Worm (Caenorhabditis elegans) whole organism, late embryonic: ENCODE measurements around the gene F56D6.11.

Experiments
- ceh-48 ChIP-seq: sonication (generic microtip); optimal IDR thresholded peaks from 2 replicates; lab custom pipeline; 2016; ENCODE audit warnings: missing genetic modification characterization, inconsistent platforms, missing compliant biosample characterization
- dve-1 ChIP-seq: sonication (generic microtip); optimal IDR thresholded peaks from 2 replicates; lab custom pipeline; 2017; ENCODE audit warnings: antibody characterized with exemption, mild to moderate bottlenecking, missing genetic modification characterization, missing compliant biosample characterization
- elt-2 ChIP-seq: sonication (generic microtip); optimal IDR thresholded peaks from 2 replicates; lab custom pipeline; 2016; ENCODE audit warnings: missing genetic modification reagents, missing genetic modification characterization, missing compliant biosample characterization
- ets-4 ChIP-seq: sonication (generic microtip); optimal IDR thresholded peaks from 2 replicates; lab custom pipeline; 2016; ENCODE audit warnings: missing genetic modification characterization, missing compliant biosample characterization
- fkh-6 ChIP-seq: sonication (generic microtip); optimal IDR thresholded peaks from 2 replicates; lab custom pipeline; 2016; ENCODE audit warnings: missing genetic modification characterization, missing compliant biosample characterization
- hlh-30 ChIP-seq: sonication (generic microtip); optimal IDR thresholded peaks from 2 replicates; lab custom pipeline; 2017; ENCODE audit warnings: antibody characterized with exemption, missing genetic modification characterization, missing compliant biosample characterization; ENCODE audit not compliant: insufficient read depth
- pha-2 ChIP-seq: sonication (generic microtip); optimal IDR thresholded peaks from 2 replicates; lab custom pipeline; 2017; ENCODE audit warnings: mild to moderate bottlenecking, missing genetic modification characterization, missing compliant biosample characterization
- pha-4 ChIP-seq: fragments of 150-350 bp; optimal IDR thresholded peaks from 2 replicates; lab custom pipeline; 2018; ENCODE audit warnings: missing biosample characterization, missing genetic modification reagents, missing genetic modification characterization
- rnt-1 ChIP-seq: sonication (generic microtip); optimal IDR thresholded peaks from 2 replicates; lab custom pipeline; 2016; ENCODE audit warnings: missing genetic modification characterization, missing compliant biosample characterization

- TF ChIP-seq hlh-30 (tag; lab: Kevin White, UChicago) (no peak), pha-4 (tag; lab: Kevin White, UChicago) (no peak), dve-1 (tag; lab: Kevin White, UChicago) (no peak), ceh-48 (tag; lab: Kevin White, UChicago) (no peak), fkh-6 (tag; lab: Kevin White, UChicago) (no peak), ets-4 (tag; lab: Kevin White, UChicago) (no peak), pha-2 (no peak), rnt-1 (tag; lab: Kevin White, UChicago) (no peak), elt-2 (tag; lab: Kevin White, UChicago) (no peak)
Observed at ce11 chrIV:3907506-3908188, 1.4 kb upstream of the F56D6.11 start, which contains the start of the genes F56D6.22 and F56D6.12.
